Worm (Caenorhabditis elegans) whole organism, L4 larva: ENCODE data around the gene Y37A1B.7.

Experiments used
- D1046.2 ChIP-seq: fragments of 200-800 bp; sonication (Bioruptor generic); IDR thresholded peaks from 2 replicates; pipeline ENCODE4 v1.3.6; 2022; ENCODE audit warnings: missing genetic modification characterization, missing compliant biosample characterization
- F10B5.3 ChIP-seq: sonication (generic microtip); optimal IDR thresholded peaks from 2 replicates; lab custom pipeline; 2016; ENCODE audit warnings: mild to moderate bottlenecking, missing genetic modification characterization, missing compliant biosample characterization
- F37D6.2 ChIP-seq: sonication (generic microtip); optimal IDR thresholded peaks from 2 replicates; lab custom pipeline; 2016; ENCODE audit warnings: mild to moderate bottlenecking, missing genetic modification characterization, missing compliant biosample characterization
- F49E8.2 ChIP-seq: sonication (generic microtip); optimal IDR thresholded peaks from 2 replicates; lab custom pipeline; 2016; ENCODE audit warnings: missing compliant biosample characterization, mild to moderate bottlenecking, missing genetic modification characterization, borderline replicate concordance
- T20F7.1 ChIP-seq: fragments of 200-800 bp; sonication (Bioruptor generic); optimal IDR thresholded peaks from 2 replicates; lab custom pipeline; 2018; ENCODE audit warnings: mild to moderate bottlenecking, missing genetic modification characterization, missing compliant biosample characterization
- Y5F2A.4 ChIP-seq: fragments of 200-800 bp; sonication (Bioruptor generic); optimal IDR thresholded peaks from 2 replicates; lab custom pipeline; 2018; ENCODE audit warnings: mild to moderate bottlenecking, missing genetic modification characterization, missing compliant biosample characterization
- aha-1 ChIP-seq: fragments of 150-350 bp; peaks from one replicate; lab custom pipeline; 2014; ENCODE audit warnings: missing biosample characterization, missing genetic modification characterization
- arid-1 ChIP-seq: fragments of 200-800 bp; sonication (Bioruptor generic); conservative IDR thresholded peaks from 2 replicates; pipeline ENCODE4 v1.3.6; 2022; ENCODE audit warnings: missing genetic modification reagents, missing genetic modification characterization, missing compliant biosample characterization
- attf-4 ChIP-seq: sonication (generic microtip); optimal IDR thresholded peaks from 3 replicates; lab custom pipeline; 2017; ENCODE audit warnings: missing biosample characterization, missing genetic modification characterization
- ceh-44 ChIP-seq: fragments of 200-800 bp; sonication (Bioruptor generic); IDR thresholded peaks from 2 replicates; pipeline ENCODE4 v1.3.6; 2022; ENCODE audit warnings: missing genetic modification reagents, missing genetic modification characterization, missing compliant biosample characterization
- ceh-62 ChIP-seq: sonication (generic microtip); optimal IDR thresholded peaks from 2 replicates; lab custom pipeline; 2017; ENCODE audit warnings: missing biosample characterization, missing genetic modification characterization
- ces-1 ChIP-seq: fragments of 150-350 bp; sonication (generic microtip); optimal IDR thresholded peaks from 4 replicates; lab custom pipeline; 2014; ENCODE audit warnings: missing biosample characterization, missing genetic modification reagents, missing genetic modification characterization
- ctbp-1 ChIP-seq: fragments of 200-800 bp; sonication (Bioruptor generic); IDR thresholded peaks from 2 replicates; pipeline ENCODE4 v1.3.6; 2022; ENCODE audit warnings: missing genetic modification reagents, missing genetic modification characterization, missing compliant biosample characterization
- daf-16 ChIP-seq, 3 experiments: sonication (generic microtip); optimal IDR thresholded peaks; 2 replicates each; lab custom pipeline; 2016 to 2017; ENCODE audit warnings: missing genetic modification characterization in 3 of 3, missing genetic modification reagents in 3 of 3, mild to moderate bottlenecking in 2 of 3, missing compliant biosample characterization in 2 of 3, missing biosample characterization in 1 of 3, moderate library complexity in 1 of 3
- daf-19 ChIP-seq: fragments of 200-800 bp; sonication (Bioruptor generic); conservative IDR thresholded peaks from 2 replicates; pipeline ENCODE4 v1.3.6; 2022; ENCODE audit warnings: missing genetic modification characterization, missing compliant biosample characterization
- dve-1 ChIP-seq: sonication (generic microtip); optimal IDR thresholded peaks from 2 replicates; lab custom pipeline; 2017; ENCODE audit warnings: antibody characterized with exemption, mild to moderate bottlenecking, missing genetic modification characterization, missing compliant biosample characterization; ENCODE audit not compliant: insufficient read depth
- egl-27 ChIP-seq: sonication (generic microtip); optimal IDR thresholded peaks from 3 replicates; lab custom pipeline; 2017; ENCODE audit warnings: missing biosample characterization, missing genetic modification reagents, missing genetic modification characterization
- hlh-30 ChIP-seq: sonication (generic microtip); optimal IDR thresholded peaks from 2 replicates; lab custom pipeline; 2017; ENCODE audit warnings: antibody characterized with exemption, mild to moderate bottlenecking, missing genetic modification characterization, missing compliant biosample characterization; ENCODE audit not compliant: insufficient read depth
- hmg-1.1 ChIP-seq: fragments of 200-800 bp; sonication (Bioruptor generic); IDR thresholded peaks from 2 replicates; pipeline ENCODE4 v1.3.6; 2022; ENCODE audit warnings: missing genetic modification reagents, missing genetic modification characterization, missing compliant biosample characterization
- lim-7 ChIP-seq: fragments of 200-800 bp; sonication (Bioruptor generic); IDR thresholded peaks from 2 replicates; pipeline ENCODE4 v1.3.6; 2022; ENCODE audit warnings: missing genetic modification characterization, missing compliant biosample characterization
- madf-5 ChIP-seq, 2 experiments: fragments of 200-800 bp; sonication (Bioruptor generic); IDR thresholded peaks; 2 replicates each; pipeline ENCODE4 v1.3.6; 2022; ENCODE audit warnings: missing compliant biosample characterization in 2 of 2, missing genetic modification characterization in 2 of 2
- mdl-1 ChIP-seq, 2 experiments: fragments of 150-350 bp in 1 of 2; sonication (generic microtip) in 1 of 2; optimal IDR thresholded peaks; 2 replicates each; lab custom pipeline; 2014 to 2017; ENCODE audit warnings: missing biosample characterization in 2 of 2, missing genetic modification characterization in 2 of 2
- mdt-29 ChIP-seq: fragments of 200-800 bp; sonication (Bioruptor generic); IDR thresholded peaks from 2 replicates; pipeline ENCODE4 v1.3.6; 2022; ENCODE audit warnings: missing genetic modification reagents, missing genetic modification characterization, missing compliant biosample characterization
- nhr-102 ChIP-seq: sonication (generic microtip); optimal IDR thresholded peaks from 2 replicates; lab custom pipeline; 2016; ENCODE audit warnings: mild to moderate bottlenecking, missing genetic modification characterization, moderate library complexity, missing compliant biosample characterization
- nhr-11 ChIP-seq: fragments of 150-350 bp; optimal IDR thresholded peaks from 2 replicates; lab custom pipeline; 2014; ENCODE audit warnings: missing biosample characterization, missing genetic modification characterization
- nhr-237 ChIP-seq: sonication (generic microtip); optimal IDR thresholded peaks from 2 replicates; lab custom pipeline; 2017; ENCODE audit warnings: missing biosample characterization, missing genetic modification characterization
- nhr-48 ChIP-seq: sonication (generic microtip); optimal IDR thresholded peaks from 2 replicates; lab custom pipeline; 2016; ENCODE audit warnings: mild to moderate bottlenecking, missing genetic modification characterization, missing compliant biosample characterization
- nhr-77 ChIP-seq: fragments of 150-350 bp; optimal IDR thresholded peaks from 2 replicates; lab custom pipeline; 2014; ENCODE audit warnings: missing biosample characterization, missing genetic modification characterization
- pha-4 ChIP-seq, 2 experiments: fragments of 150-350 bp in 1 of 2; fragments of 200-800 bp in 1 of 2; sonication (Bioruptor generic) in 1 of 2; IDR thresholded peaks in 1 of 2; optimal IDR thresholded peaks in 1 of 2; 2 replicates each; pipeline versions ENCODE4 v1.3.6 to Lab custom; 2014 to 2022; ENCODE audit warnings: missing genetic modification characterization in 2 of 2, missing genetic modification reagents in 2 of 2, missing biosample characterization in 1 of 2, missing compliant biosample characterization in 1 of 2
- php-3 ChIP-seq: fragments of 200-800 bp; sonication (Bioruptor generic); IDR thresholded peaks from 2 replicates; pipeline ENCODE4 v1.3.6; 2022; ENCODE audit warnings: missing genetic modification reagents, missing genetic modification characterization, missing compliant biosample characterization
- saeg-2 ChIP-seq: fragments of 200-800 bp; sonication (Bioruptor generic); IDR thresholded peaks from 2 replicates; pipeline ENCODE4 v1.3.6; 2022; ENCODE audit warnings: missing genetic modification reagents, missing genetic modification characterization, missing compliant biosample characterization
- sdz-12 ChIP-seq: fragments of 200-800 bp; sonication (Bioruptor generic); optimal IDR thresholded peaks from 2 replicates; lab custom pipeline; 2018; ENCODE audit warnings: mild to moderate bottlenecking, missing genetic modification characterization, missing compliant biosample characterization
- snpc-1.2 ChIP-seq: fragments of 200-800 bp; sonication (Bioruptor generic); IDR thresholded peaks from 2 replicates; pipeline ENCODE4 v1.3.6; 2022; ENCODE audit warnings: missing genetic modification reagents, missing genetic modification characterization, missing compliant biosample characterization
- spr-1 ChIP-seq: sonication (generic microtip); optimal IDR thresholded peaks from 2 replicates; lab custom pipeline; 2016; ENCODE audit warnings: mild to moderate bottlenecking, missing genetic modification characterization, missing compliant biosample characterization
- spr-3 ChIP-seq: fragments of 200-800 bp; sonication (Bioruptor generic); optimal IDR thresholded peaks from 2 replicates; lab custom pipeline; 2018; ENCODE audit warnings: mild to moderate bottlenecking, missing genetic modification characterization, missing compliant biosample characterization
- unc-39 ChIP-seq: sonication (generic microtip); optimal IDR thresholded peaks from 2 replicates; lab custom pipeline; 2017; ENCODE audit warnings: missing biosample characterization, missing genetic modification characterization
- unc-62 ChIP-seq, 3 experiments: fragments of 150-350 bp in 1 of 3; sonication (generic microtip); optimal IDR thresholded peaks in 2 of 3; peaks in 1 of 3; 1 replicate in 1 of 3; 2 replicates in 2 of 3; lab custom pipeline; 2014 to 2017; ENCODE audit warnings: missing biosample characterization in 3 of 3, missing genetic modification characterization in 3 of 3, missing genetic modification reagents in 3 of 3, missing genotype in 1 of 3
- zfp-3 ChIP-seq: fragments of 200-800 bp; sonication (Bioruptor generic); conservative IDR thresholded peaks from 2 replicates; pipeline ENCODE4 v1.3.6; 2022; ENCODE audit warnings: missing genetic modification reagents, missing genetic modification characterization, missing compliant biosample characterization
- ztf-11 ChIP-seq: fragments of 150-350 bp; optimal IDR thresholded peaks from 2 replicates; lab custom pipeline; 2014; ENCODE audit warnings: missing biosample characterization, missing genetic modification characterization
- ztf-7 ChIP-seq: fragments of 150-350 bp; optimal IDR thresholded peaks from 2 replicates; lab custom pipeline; 2014; ENCODE audit warnings: missing biosample characterization, missing genetic modification characterization

Gene Y37A1B.7

ce11 chrIV:14032620-14033501, 10.7 kb downstream of the Y37A1B.7 start (continued):
- TF ChIP-seq ztf-11 (tag; lab: Kevin White, UChicago), result no peak
- peak; percentile 83 for TF ChIP-seq nhr-102 (tag; lab: Kevin White, UChicago)
- TF ChIP-seq hmg-1.1 (GFP tag; lab: Robert Waterston, UW), result 0 out of 2 replicates have a peak, but pooled peaks have one; percentile 66
- peak in 1 of 2 experiments; percentile 30 for TF ChIP-seq daf-16 (GFP tag; optimal IDR thresholded peaks at IDR 0.05; lab: Kevin White, UChicago)
- peak; percentile 67 for TF ChIP-seq daf-16 (tag; optimal IDR thresholded peaks at IDR 0.05; lab: Kevin White, UChicago)
- no peak for TF ChIP-seq egl-27 (tag; lab: Kevin White, UChicago)
- peak; percentile 81 for TF ChIP-seq saeg-2 (GFP tag; lab: Robert Waterston, UW)
- peak; percentile 86 for TF ChIP-seq zfp-3 (GFP tag; lab: Robert Waterston, UW)
- TF ChIP-seq arid-1 (GFP tag; lab: Robert Waterston, UW), result no peak; the same call in 1 of the 2 replicates
- TF ChIP-seq php-3, result no peak
- TF ChIP-seq lim-7 (GFP tag; lab: Robert Waterston, UW), result no peak
- TF ChIP-seq, all 104 proteins: peak for 47

- TF ChIP-seq dve-1 (tag; lab: Kevin White, UChicago) (no peak), nhr-77 (tag; lab: Kevin White, UChicago) (no peak), D1046.2 (GFP tag; lab: Robert Waterston, UW) (no peak)
Observed at ce11 chrIV:14019883-14020282, 23.7 kb downstream of the Y37A1B.7 start, which contains the start of the genes irld-56 and irld-55. Gene irld-56 (minus strand): TSS chrIV:14019983. Gene irld-55 (plus strand): TSS chrIV:14020198.

ce11 chrIV:14015844-14016243, 27.7 kb downstream of the Y37A1B.7 start, which contains the start of gene srw-63:
Gene srw-63 (minus strand): TSS chrIV:14015944.
- TF ChIP-seq hlh-30 (no peak), ctbp-1 (no peak), aha-1 (tag; lab: Kevin White, UChicago) (peak; percentile 22), unc-39 (tag; lab: Kevin White, UChicago) (no peak), ztf-7 (tag; lab: Kevin White, UChicago) (no peak), dve-1 (tag; lab: Kevin White, UChicago) (no peak), T20F7.1 (no peak)

- TF ChIP-seq attf-4, result no peak
- peak; percentile 99 for TF ChIP-seq snpc-1.2 (GFP tag; lab: Robert Waterston, UW)
- TF ChIP-seq nhr-237, result no peak
- no peak for TF ChIP-seq ces-1
- peak; percentile 78; the same call in 1 of the 2 replicates for TF ChIP-seq daf-19 (GFP tag; lab: Robert Waterston, UW)
- TF ChIP-seq spr-1 (tag; lab: Kevin White, UChicago), result peak; percentile 46
- peak; percentile 4 for TF ChIP-seq F37D6.2
- peak in 1 of 2 experiments; percentile 31 for TF ChIP-seq mdl-1 (tag; optimal IDR thresholded peaks at IDR 0.05; lab: Kevin White, UChicago)
- no peak for TF ChIP-seq ceh-62 (tag; lab: Kevin White, UChicago)
- TF ChIP-seq nhr-11 (tag; lab: Kevin White, UChicago), result peak; percentile 16
- TF ChIP-seq lim-7 (GFP tag; lab: Robert Waterston, UW), result peak; percentile 64; the same call in 1 of the 2 replicates
- TF ChIP-seq F49E8.2 (tag; lab: Kevin White, UChicago), result peak; percentile 50
- no peak for TF ChIP-seq unc-62 (GFP tag; optimal IDR thresholded peaks at IDR 0.05 in 1 of 2; lab: Kevin White, UChicago)
- no peak for TF ChIP-seq unc-62 (tag; optimal IDR thresholded peaks at IDR 0.05; lab: Kevin White, UChicago)
- no peak for TF ChIP-seq ceh-44 (GFP tag; lab: Robert Waterston, UW)
- TF ChIP-seq ztf-7 (tag; lab: Kevin White, UChicago), result peak; percentile 76
- peak; percentile 32 for TF ChIP-seq sdz-12 (GFP tag; lab: Kevin White, UChicago)
- TF ChIP-seq mdt-29 (GFP tag; lab: Robert Waterston, UW), result peak; percentile 66; the same call in 1 of the 2 replicates
- peak in 1 of 2 experiments; percentile 77 for TF ChIP-seq daf-16 (GFP tag; optimal IDR thresholded peaks at IDR 0.05; lab: Kevin White, UChicago)
- no peak for TF ChIP-seq daf-16 (tag; optimal IDR thresholded peaks at IDR 0.05; lab: Kevin White, UChicago)
- TF ChIP-seq Y5F2A.4 (GFP tag; lab: Kevin White, UChicago), result peak; percentile 8
- TF ChIP-seq madf-5 (GFP tag; IDR thresholded peaks at IDR 0.05; lab: Robert Waterston, UW), result 0 out of 4 replicates have a peak, but pooled peaks of 1 of the 2 experiments have one; percentile 49
- peak; percentile 37 for TF ChIP-seq nhr-48
- no peak for TF ChIP-seq spr-3 (GFP tag; lab: Kevin White, UChicago)
- peak; percentile 50 for TF ChIP-seq F10B5.3 (tag; lab: Kevin White, UChicago)
- TF ChIP-seq aha-1 (tag; lab: Kevin White, UChicago), result peak; percentile 69
- TF ChIP-seq hlh-30, result peak; percentile 22
- TF ChIP-seq pha-4 (GFP tag; IDR thresholded peaks at IDR 0.05; lab: Robert Waterston, UW), result peak; percentile 59; the same call in 1 of the 2 replicates
- no peak for TF ChIP-seq pha-4 (tag; optimal IDR thresholded peaks at IDR 0.05; lab: Kevin White, UChicago)
Observed at ce11 chrIV:14013692-14014091, 29.9 kb downstream of the Y37A1B.7 start.
